Worm (Caenorhabditis elegans): ENCODE results near the gene htz-1.

ce11 chrIV:4469055-4469454 lies 23.0 kb downstream of the htz-1 start:
- TF ChIP-seq sea-1 (GFP tag; conservative IDR thresholded peaks at IDR 0.05): no peak
- TF ChIP-seq tbx-11 (GFP tag; IDR thresholded peaks at IDR 0.05): no peak
- TF ChIP-seq ama-1 (optimal IDR thresholded peaks at IDR 0.05): no peak
- no peak for TF ChIP-seq ceh-13 (GFP tag; optimal IDR thresholded peaks at IDR 0.05)
- TF ChIP-seq flt-1 (GFP tag; IDR thresholded peaks at IDR 0.05): no peak
- TF ChIP-seq scrt-1 (GFP tag; IDR thresholded peaks at IDR 0.05): no peak
- no peak for TF ChIP-seq F13C5.2 (tag; optimal IDR thresholded peaks at IDR 0.05)
- no peak for TF ChIP-seq hmg-4 (GFP tag; optimal IDR thresholded peaks at IDR 0.05)
- TF ChIP-seq hmbx-1 (tag; optimal IDR thresholded peaks at IDR 0.05): no peak
- no peak for TF ChIP-seq aly-1 (tag; optimal IDR thresholded peaks at IDR 0.05)
- TF ChIP-seq tbx-37 (GFP tag; conservative IDR thresholded peaks at IDR 0.05): no peak
- no peak for TF ChIP-seq ets-7 (tag; optimal IDR thresholded peaks at IDR 0.05)
- no peak for TF ChIP-seq B0310.2 (tag; optimal IDR thresholded peaks at IDR 0.05)
- TF ChIP-seq pes-1 (GFP tag; IDR thresholded peaks at IDR 0.05): no peak

All from whole organism, early embryonic.